Worm (Caenorhabditis elegans) whole organism, L1 larva: ENCODE data around the gene ndua-12.
A peak's percentile ranks its signal among the peaks of the same experiment; 100 is the strongest.

ENCODE experiments used
- C04F5.9 ChIP-seq: sonication (generic microtip); optimal IDR thresholded peaks from 2 replicates; lab custom pipeline; 2016; ENCODE audit warnings: missing genetic modification characterization, missing compliant biosample characterization
- C16A3.4 ChIP-seq: fragments of 150-350 bp; optimal IDR thresholded peaks from 2 replicates; lab custom pipeline; 2014; ENCODE audit warnings: missing biosample characterization, missing genetic modification characterization
- Y116A8C.19 ChIP-seq: sonication (generic microtip); optimal IDR thresholded peaks from 2 replicates; lab custom pipeline; 2016; ENCODE audit warnings: missing compliant biosample characterization, missing genetic modification characterization, borderline replicate concordance
- aha-1 ChIP-seq: fragments of 150-350 bp; optimal IDR thresholded peaks from 2 replicates; lab custom pipeline; 2014; ENCODE audit warnings: missing biosample characterization, missing genetic modification characterization
- alr-1 ChIP-seq: fragments of 200-800 bp; sonication (Bioruptor generic); optimal IDR thresholded peaks from 2 replicates; lab custom pipeline; 2018; ENCODE audit warnings: borderline replicate concordance, mild to moderate bottlenecking, missing genetic modification characterization, missing compliant biosample characterization
- aly-2 ChIP-seq: fragments of 150-350 bp; optimal IDR thresholded peaks from 2 replicates; lab custom pipeline; 2014; ENCODE audit warnings: missing biosample characterization, missing genetic modification characterization
- blmp-1 ChIP-seq: fragments of 150-350 bp; optimal IDR thresholded peaks from 2 replicates; lab custom pipeline; 2014; ENCODE audit warnings: missing biosample characterization, missing genetic modification characterization
- ceh-63 ChIP-seq: fragments of 200-800 bp; sonication (Bioruptor generic); optimal IDR thresholded peaks from 2 replicates; lab custom pipeline; 2018; ENCODE audit warnings: mild to moderate bottlenecking, missing genetic modification characterization, missing compliant biosample characterization
- ceh-82 ChIP-seq, 3 experiments: fragments of 150-350 bp in 1 of 3; sonication (generic microtip) in 2 of 3; optimal IDR thresholded peaks; 2 replicates each; lab custom pipeline; 2014 to 2017; ENCODE audit warnings: missing biosample characterization in 3 of 3, missing genetic modification characterization in 3 of 3
- ceh-90 ChIP-seq: sonication (generic microtip); optimal IDR thresholded peaks from 2 replicates; lab custom pipeline; 2016; ENCODE audit warnings: missing genetic modification characterization, missing compliant biosample characterization
- efl-1 ChIP-seq, 4 experiments: fragments of 150-350 bp; optimal IDR thresholded peaks in 3 of 4; peaks in 1 of 4; 1 replicate in 1 of 4; 2 replicates in 3 of 4; lab custom pipeline; 2014; ENCODE audit warnings: missing biosample characterization in 2 of 4, missing genetic modification characterization in 2 of 4, missing genetic modification reagents in 2 of 4
- efl-3 ChIP-seq: fragments of 200-800 bp; sonication (Bioruptor generic); optimal IDR thresholded peaks from 2 replicates; lab custom pipeline; 2018; ENCODE audit warnings: mild to moderate bottlenecking, missing genetic modification characterization, missing compliant biosample characterization
- egl-13 ChIP-seq: sonication (generic microtip); optimal IDR thresholded peaks from 2 replicates; lab custom pipeline; 2016; ENCODE audit warnings: missing genotype, missing genetic modification reagents, missing genetic modification characterization, missing compliant biosample characterization
- egl-27 ChIP-seq, 2 experiments: fragments of 150-350 bp in 1 of 2; sonication (generic microtip); optimal IDR thresholded peaks; 3 replicates each; lab custom pipeline; 2017 to 2018; ENCODE audit warnings: missing biosample characterization in 2 of 2, missing genetic modification characterization in 2 of 2, missing genetic modification reagents in 2 of 2
- elt-3 ChIP-seq, 6 experiments: fragments of 150-350 bp in 1 of 6; sonication (generic microtip); optimal IDR thresholded peaks; 2 replicates each; lab custom pipeline; 2017 to 2018; ENCODE audit warnings: missing biosample characterization in 6 of 6, missing genetic modification characterization in 6 of 6, inconsistent platforms in 1 of 6
- ets-5 ChIP-seq: fragments of 200-800 bp; sonication (Bioruptor generic); IDR thresholded peaks from 2 replicates; pipeline ENCODE4 v1.3.6; 2022; ENCODE audit warnings: missing genetic modification characterization, missing compliant biosample characterization
- fkh-4 ChIP-seq: sonication (generic microtip); optimal IDR thresholded peaks from 2 replicates; lab custom pipeline; 2016; ENCODE audit warnings: missing compliant biosample characterization, missing genetic modification characterization, borderline replicate concordance
- hlh-17 ChIP-seq: fragments of 200-800 bp; sonication (Bioruptor generic); optimal IDR thresholded peaks from 2 replicates; lab custom pipeline; 2018; ENCODE audit warnings: missing genetic modification characterization, mild to moderate bottlenecking, missing compliant biosample characterization, moderate library complexity, borderline replicate concordance
- hlh-4 ChIP-seq: sonication (generic microtip); optimal IDR thresholded peaks from 2 replicates; lab custom pipeline; 2016; ENCODE audit warnings: mild to moderate bottlenecking, missing genetic modification characterization, missing compliant biosample characterization
- hpl-2 ChIP-seq: fragments of 150-350 bp; optimal IDR thresholded peaks from 2 replicates; lab custom pipeline; 2014; ENCODE audit warnings: missing biosample characterization, missing genetic modification reagents, missing genetic modification characterization
- isw-1 ChIP-seq: fragments of 200-800 bp; sonication (Bioruptor generic); IDR thresholded peaks from 2 replicates; pipeline ENCODE4 v1.3.6; 2022; ENCODE audit warnings: missing genetic modification characterization, missing compliant biosample characterization
- lin-13 ChIP-seq: fragments of 150-350 bp; optimal IDR thresholded peaks from 2 replicates; lab custom pipeline; 2014; ENCODE audit warnings: missing biosample characterization, missing genetic modification reagents, missing genetic modification characterization
- lin-35 ChIP-seq, 2 experiments: fragments of 150-350 bp; optimal IDR thresholded peaks; 2 replicates each; lab custom pipeline; 2014; ENCODE audit warnings: missing biosample characterization in 2 of 2, missing genetic modification characterization in 2 of 2, missing genetic modification reagents in 2 of 2
- lin-39 ChIP-seq: fragments of 150-350 bp; optimal IDR thresholded peaks from 2 replicates; lab custom pipeline; 2014; ENCODE audit warnings: missing biosample characterization, missing genetic modification reagents, missing genetic modification characterization
- lir-3 ChIP-seq: sonication (generic microtip); optimal IDR thresholded peaks from 2 replicates; lab custom pipeline; 2016; ENCODE audit warnings: mild to moderate bottlenecking, missing genetic modification characterization, moderate library complexity, missing compliant biosample characterization; ENCODE audit not compliant: poor library complexity
- mab-9 ChIP-seq: fragments of 200-800 bp; sonication (Bioruptor generic); IDR thresholded peaks from 2 replicates; pipeline ENCODE4 v1.3.6; 2022; ENCODE audit warnings: missing genetic modification reagents, missing genetic modification characterization, missing compliant biosample characterization
- mef-2 ChIP-seq: fragments of 150-350 bp; optimal IDR thresholded peaks from 2 replicates; lab custom pipeline; 2014; ENCODE audit warnings: missing biosample characterization, missing genetic modification characterization
- mep-1 ChIP-seq: fragments of 150-350 bp; optimal IDR thresholded peaks from 2 replicates; lab custom pipeline; 2014; ENCODE audit warnings: missing biosample characterization, missing genetic modification characterization
- nhr-11 ChIP-seq: fragments of 150-350 bp; optimal IDR thresholded peaks from 2 replicates; lab custom pipeline; 2014; ENCODE audit warnings: missing biosample characterization, missing genetic modification characterization
- nhr-12 ChIP-seq: sonication (generic microtip); optimal IDR thresholded peaks from 2 replicates; lab custom pipeline; 2017; ENCODE audit warnings: missing biosample characterization, missing genetic modification characterization
- nhr-19 ChIP-seq: fragments of 200-800 bp; sonication (Bioruptor generic); conservative IDR thresholded peaks from 2 replicates; pipeline ENCODE4 v1.3.6; 2022; ENCODE audit warnings: missing genetic modification characterization, missing compliant biosample characterization
- nhr-237 ChIP-seq: fragments of 150-350 bp; optimal IDR thresholded peaks from 2 replicates; lab custom pipeline; 2014; ENCODE audit warnings: missing biosample characterization, missing genetic modification characterization
- nhr-71 ChIP-seq: sonication (generic microtip); optimal IDR thresholded peaks from 2 replicates; lab custom pipeline; 2016; ENCODE audit warnings: mild to moderate bottlenecking, missing genetic modification characterization, moderate library complexity, missing compliant biosample characterization
- nhr-77 ChIP-seq: fragments of 150-350 bp; optimal IDR thresholded peaks from 2 replicates; lab custom pipeline; 2014; ENCODE audit warnings: missing biosample characterization, missing genetic modification characterization
- nhr-85 ChIP-seq: sonication (generic microtip); peaks from one replicate; lab custom pipeline; 2016; ENCODE audit warnings: missing genetic modification characterization, inconsistent platforms, missing compliant biosample characterization
- pag-3 ChIP-seq: sonication (generic microtip); optimal IDR thresholded peaks from 2 replicates; lab custom pipeline; 2017; ENCODE audit warnings: missing genetic modification characterization, mild to moderate bottlenecking, missing compliant biosample characterization, antibody characterized with exemption, borderline replicate concordance; ENCODE audit not compliant: insufficient read depth
- pax-3 ChIP-seq: fragments of 200-800 bp; sonication (Bioruptor generic); optimal IDR thresholded peaks from 2 replicates; lab custom pipeline; 2018; ENCODE audit warnings: mild to moderate bottlenecking, missing genetic modification characterization, moderate library complexity, missing compliant biosample characterization
- rnt-1 ChIP-seq: sonication (generic microtip); optimal IDR thresholded peaks from 2 replicates; lab custom pipeline; 2016; ENCODE audit warnings: mild to moderate bottlenecking, missing genetic modification characterization, moderate library complexity, missing compliant biosample characterization
- snu-23 ChIP-seq: sonication (generic microtip); optimal IDR thresholded peaks from 2 replicates; lab custom pipeline; 2016; ENCODE audit warnings: missing genetic modification characterization, missing compliant biosample characterization
- sox-4 ChIP-seq: sonication (generic microtip); optimal IDR thresholded peaks from 2 replicates; lab custom pipeline; 2016; ENCODE audit warnings: missing genetic modification characterization, missing compliant biosample characterization
- sptf-1 ChIP-seq: fragments of 150-350 bp; optimal IDR thresholded peaks from 2 replicates; lab custom pipeline; 2014; ENCODE audit warnings: missing biosample characterization, missing genetic modification characterization
- sup-37 ChIP-seq: fragments of 200-800 bp; sonication (Bioruptor generic); optimal IDR thresholded peaks from 2 replicates; lab custom pipeline; 2018; ENCODE audit warnings: mild to moderate bottlenecking, missing genetic modification characterization, missing compliant biosample characterization
- tlp-1 ChIP-seq: fragments of 150-350 bp; optimal IDR thresholded peaks from 2 replicates; lab custom pipeline; 2014; ENCODE audit warnings: missing biosample characterization, missing genetic modification characterization
- unc-30 ChIP-seq: sonication (generic microtip); optimal IDR thresholded peaks from 2 replicates; lab custom pipeline; 2017; ENCODE audit warnings: missing biosample characterization, missing genetic modification characterization
- unc-62 ChIP-seq: fragments of 150-350 bp; optimal IDR thresholded peaks from 2 replicates; lab custom pipeline; 2014; ENCODE audit warnings: missing biosample characterization, missing genetic modification reagents, missing genetic modification characterization
- unc-86 ChIP-seq: sonication (generic microtip); optimal IDR thresholded peaks from 2 replicates; lab custom pipeline; 2016; ENCODE audit warnings: missing genetic modification characterization, missing compliant biosample characterization
- unc-98 ChIP-seq: fragments of 200-800 bp; sonication (Bioruptor generic); IDR thresholded peaks from 2 replicates; pipeline ENCODE4 v1.3.6; 2022; ENCODE audit warnings: missing genetic modification characterization, missing compliant biosample characterization
- vab-15 ChIP-seq: sonication (generic microtip); optimal IDR thresholded peaks from 2 replicates; lab custom pipeline; 2017; ENCODE audit warnings: missing genotype, mild to moderate bottlenecking, missing genetic modification characterization, missing compliant biosample characterization
- xbp-1 ChIP-seq: sonication (generic microtip); optimal IDR thresholded peaks from 2 replicates; lab custom pipeline; 2016; ENCODE audit warnings: missing genetic modification characterization, missing compliant biosample characterization
- zip-4 ChIP-seq: fragments of 200-800 bp; sonication (Bioruptor generic); optimal IDR thresholded peaks from 2 replicates; lab custom pipeline; 2018; ENCODE audit warnings: mild to moderate bottlenecking, missing genetic modification characterization, moderate library complexity, missing compliant biosample characterization
- ztf-11 ChIP-seq, 2 experiments: sonication (generic microtip); optimal IDR thresholded peaks; 2 replicates each; lab custom pipeline; 2016 to 2017; ENCODE audit warnings: missing genetic modification characterization in 2 of 2, missing biosample characterization in 1 of 2, missing compliant biosample characterization in 1 of 2

ndua-12 gene

DNA sequence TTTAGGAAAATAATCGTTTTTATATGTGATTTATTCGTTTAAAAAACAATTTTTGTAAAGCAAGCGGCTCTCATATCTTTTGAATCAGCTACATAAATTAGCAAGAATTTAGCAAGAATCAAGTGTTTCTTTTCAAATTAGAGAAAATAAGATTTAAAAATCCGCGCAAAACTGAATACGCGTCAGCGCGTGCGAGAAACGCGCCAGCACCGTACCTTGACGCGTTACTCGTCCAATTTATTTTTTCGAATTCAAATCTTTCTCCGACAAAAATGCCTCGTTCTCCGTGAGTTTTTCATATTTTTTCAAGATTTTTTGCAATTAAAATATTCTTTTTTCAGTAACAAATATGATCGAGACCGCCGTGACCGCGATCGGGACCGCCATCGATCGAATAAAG lies 43.4 kb downstream of the ndua-12 start, which contains the start of gene Y94H6A.3 (continued):
- TF ChIP-seq snu-23 = peak; percentile 96
- no peak for TF ChIP-seq alr-1 (tag; lab: Kevin White, UChicago)
- TF ChIP-seq nhr-19 (GFP tag; lab: Robert Waterston, UW) = peak; percentile 94
- TF ChIP-seq lin-35 (GFP tag; optimal IDR thresholded peaks at IDR 0.05; lab: Kevin White, UChicago) = peak; percentile 99
- no peak for TF ChIP-seq ets-5 (GFP tag; lab: Robert Waterston, UW)
- peak; percentile 78 for TF ChIP-seq sup-37 (GFP tag; lab: Kevin White, UChicago)
- TF ChIP-seq pag-3 (tag; lab: Kevin White, UChicago) = no peak
- peak; percentile 82 for TF ChIP-seq C04F5.9 (tag; lab: Kevin White, UChicago)
- TF ChIP-seq rnt-1 (tag; lab: Kevin White, UChicago) = peak; percentile 96
- no peak for TF ChIP-seq sptf-1 (tag; lab: Kevin White, UChicago)
- peak; percentile 92 for TF ChIP-seq xbp-1
- TF ChIP-seq nhr-85 (tag; lab: Kevin White, UChicago) = peak; percentile 92
- no peak for TF ChIP-seq ceh-63 (GFP tag; lab: Kevin White, UChicago)
- TF ChIP-seq unc-86 (tag; lab: Kevin White, UChicago) = peak; percentile 93
- TF ChIP-seq egl-27 (tag; optimal IDR thresholded peaks at IDR 0.05; lab: Kevin White, UChicago) = no peak
- peak; percentile 95 for TF ChIP-seq lin-39 (tag; lab: Kevin White, UChicago)
- peak in 2 of 6 experiments; percentile 78 to 88 for TF ChIP-seq elt-3 (tag; optimal IDR thresholded peaks at IDR 0.05; lab: Kevin White, UChicago)
- peak; percentile 45; the same call in 1 of the 2 replicates for TF ChIP-seq unc-98 (GFP tag; lab: Robert Waterston, UW)
- TF ChIP-seq sox-4 (tag; lab: Kevin White, UChicago) = peak; percentile 85
- TF ChIP-seq mep-1 (tag; lab: Kevin White, UChicago) = peak; percentile 97
- TF ChIP-seq efl-1 (optimal IDR thresholded peaks at IDR 0.05; lab: Kevin White, UChicago) = peak; percentile 97 to 99
- TF ChIP-seq efl-1 (GFP tag; optimal IDR thresholded peaks at IDR 0.05 in 1 of 2; lab: Kevin White, UChicago) = peak; percentile 99 to 100
- TF ChIP-seq ceh-90 (tag; lab: Kevin White, UChicago) = peak; percentile 68
- TF ChIP-seq C16A3.4 = peak; percentile 87
- TF ChIP-seq nhr-237 = peak; percentile 9
- peak; percentile 80 for TF ChIP-seq nhr-11 (tag; lab: Kevin White, UChicago)
- peak; percentile 20 for TF ChIP-seq hpl-2 (GFP tag; lab: Kevin White, UChicago)
- no peak for TF ChIP-seq tlp-1
- peak; percentile 70 for TF ChIP-seq fkh-4
- TF ChIP-seq mab-9 (GFP tag; lab: Robert Waterston, UW) = peak; percentile 90
- peak; percentile 79 for TF ChIP-seq pax-3 (tag; lab: Kevin White, UChicago)
- TF ChIP-seq nhr-12 = peak; percentile 37
- TF ChIP-seq vab-15 (tag; lab: Kevin White, UChicago) = no peak
- TF ChIP-seq lin-13 = peak; percentile 95
- TF ChIP-seq efl-3 (GFP tag; lab: Kevin White, UChicago) = peak; percentile 22
- no peak for TF ChIP-seq hlh-4 (tag; lab: Kevin White, UChicago)
- peak; percentile 78 for TF ChIP-seq egl-13 (tag; lab: Kevin White, UChicago)
- peak in 1 of 2 experiments; percentile 77 for TF ChIP-seq ztf-11 (tag; optimal IDR thresholded peaks at IDR 0.05; lab: Kevin White, UChicago)
- no peak for TF ChIP-seq unc-62 (GFP tag; lab: Kevin White, UChicago)
- no peak for TF ChIP-seq hlh-17 (GFP tag; lab: Kevin White, UChicago)
- TF ChIP-seq lir-3 (tag; lab: Kevin White, UChicago) = no peak
- no peak for TF ChIP-seq unc-30 (tag; lab: Kevin White, UChicago)
- peak; percentile 95 for TF ChIP-seq isw-1 (GFP tag; lab: Robert Waterston, UW)
- peak; percentile 96 for TF ChIP-seq nhr-71 (tag; lab: Kevin White, UChicago)
- no peak for TF ChIP-seq mef-2 (tag; lab: Kevin White, UChicago)
- peak; percentile 86 for TF ChIP-seq zip-4 (GFP tag; lab: Kevin White, UChicago)
- TF ChIP-seq blmp-1 (tag; lab: Kevin White, UChicago) = peak; percentile 59
- peak; percentile 62 for TF ChIP-seq aly-2 (tag; lab: Kevin White, UChicago)
- TF ChIP-seq aha-1 (tag; lab: Kevin White, UChicago) = peak; percentile 38
- TF ChIP-seq Y116A8C.19 (tag; lab: Kevin White, UChicago) = no peak
- TF ChIP-seq ceh-82 (tag; optimal IDR thresholded peaks at IDR 0.05; lab: Kevin White, UChicago) = peak; percentile 96 to 98 (median 97)
- TF ChIP-seq nhr-77 = peak; percentile 75
